Worm (Caenorhabditis elegans) whole organism, L4/young adult: ENCODE data around the gene utp-20.

Source experiments
- dao-5 ChIP-seq: sonication (generic microtip); optimal IDR thresholded peaks from 2 replicates; lab custom pipeline; 2016; ENCODE audit warnings: missing genotype, missing genetic modification characterization, moderate library complexity, missing compliant biosample characterization
- him-1 ChIP-seq: sonication (generic microtip); optimal IDR thresholded peaks from 2 replicates; lab custom pipeline; 2016; ENCODE audit warnings: missing genotype, missing genetic modification reagents, missing genetic modification characterization, missing compliant biosample characterization

DNA sequence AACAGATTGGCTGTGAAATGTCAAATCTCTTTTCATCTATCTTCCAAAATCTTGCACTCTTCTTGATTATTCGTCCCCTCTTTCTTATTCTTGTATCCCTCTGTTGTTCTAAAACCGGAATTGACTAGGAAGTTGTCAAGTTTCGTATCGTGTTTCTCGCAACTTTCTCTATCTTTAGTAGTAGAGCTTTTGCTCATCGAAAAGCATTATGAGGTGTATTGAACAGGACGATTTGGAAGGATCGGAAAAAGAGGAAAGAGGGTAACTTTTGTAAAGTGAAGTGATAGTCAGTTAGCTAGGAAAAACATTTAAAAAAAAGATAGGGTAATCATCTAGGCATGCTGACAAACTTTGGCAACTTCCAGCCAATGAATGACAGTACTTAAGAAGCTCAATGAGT lies 39.7 kb upstream of the utp-20 start:
- TF ChIP-seq him-1 (tag; lab: Kevin White, UChicago): no peak
- TF ChIP-seq dao-5: no peak
